Worm (Caenorhabditis elegans): Measurements from ENCODE around the gene flh-2.

flh-2 gene

ce11 chrIII:4932203-4932699, 19.7 kb upstream of the flh-2 start, which contains the start of the genes C26E6.12 and eri-9:
TSS of gene C26E6.12 (minus strand) at chrIII:4932253.
TSS of gene eri-9 (plus strand) at chrIII:4932450.
- TF ChIP-seq peb-1 (tag; optimal IDR thresholded peaks at IDR 0.05) = no peak
- no peak for TF ChIP-seq nhr-129 (tag; optimal IDR thresholded peaks at IDR 0.05)
- no peak for TF ChIP-seq nhr-23 (tag; optimal IDR thresholded peaks at IDR 0.05)
- no peak for TF ChIP-seq nhr-77 (tag; optimal IDR thresholded peaks at IDR 0.05)
- TF ChIP-seq aly-2 (tag; optimal IDR thresholded peaks at IDR 0.05) = no peak
- TF ChIP-seq alr-1 (tag; optimal IDR thresholded peaks at IDR 0.05) = no peak
- TF ChIP-seq blmp-1 (tag; optimal IDR thresholded peaks at IDR 0.05; ENCODE audit: insufficient read depth) = no peak
- no peak for TF ChIP-seq unc-39 (tag; optimal IDR thresholded peaks at IDR 0.05)
- no peak for TF ChIP-seq lsy-2 (tag; optimal IDR thresholded peaks at IDR 0.05)
- no peak for TF ChIP-seq egl-27 (tag; optimal IDR thresholded peaks at IDR 0.05)
- no peak for TF ChIP-seq mdl-1 (tag; optimal IDR thresholded peaks at IDR 0.05)
- TF ChIP-seq nhr-6 (tag; optimal IDR thresholded peaks at IDR 0.05) = no peak
- no peak for TF ChIP-seq elt-3 (tag; optimal IDR thresholded peaks at IDR 0.05)
- no peak for TF ChIP-seq Y55F3AM.14 (GFP tag; optimal IDR thresholded peaks at IDR 0.05)
- no peak for TF ChIP-seq mbf-1 (tag; optimal IDR thresholded peaks at IDR 0.05)

ce11 chrIII:4934896-4935628, 16.9 kb upstream of the flh-2 start, which contains the start of gene mrps-18C:
TSS of gene mrps-18C (plus strand) at chrIII:4935578.
- TF ChIP-seq ceh-82 (tag; optimal IDR thresholded peaks at IDR 0.05) = no peak
- TF ChIP-seq lin-13 (GFP tag; optimal IDR thresholded peaks at IDR 0.05) = no peak
- no peak for TF ChIP-seq snpc-4 (tag; optimal IDR thresholded peaks at IDR 0.05)
- TF ChIP-seq gmeb-1 (tag; optimal IDR thresholded peaks at IDR 0.05) = peak; percentile 50
- TF ChIP-seq lin-11 (tag; optimal IDR thresholded peaks at IDR 0.05) = no peak
- TF ChIP-seq egl-27 (tag; optimal IDR thresholded peaks at IDR 0.05) = no peak
- TF ChIP-seq lsy-2 (tag; optimal IDR thresholded peaks at IDR 0.05) = peak in 1 of 2 experiments; percentile 53
- TF ChIP-seq mab-5 (tag; optimal IDR thresholded peaks at IDR 0.05) = no peak
- TF ChIP-seq unc-55 (GFP tag; optimal IDR thresholded peaks at IDR 0.05) = peak; percentile 52
- no peak for TF ChIP-seq dmd-4 (tag; optimal IDR thresholded peaks at IDR 0.05)
- no peak for TF ChIP-seq nhr-23 (tag; optimal IDR thresholded peaks at IDR 0.05)
- no peak for TF ChIP-seq mbf-1 (tag; optimal IDR thresholded peaks at IDR 0.05)
- peak; percentile 44 for TF ChIP-seq C34F6.9 (tag; optimal IDR thresholded peaks at IDR 0.05)
- no peak for TF ChIP-seq elt-3 (tag; optimal IDR thresholded peaks at IDR 0.05)
- TF ChIP-seq F13H6.1 (tag; optimal IDR thresholded peaks at IDR 0.05) = no peak
- no peak for TF ChIP-seq ztf-1 (GFP tag; conservative IDR thresholded peaks at IDR 0.05)
- no peak for TF ChIP-seq unc-62 (GFP tag; optimal IDR thresholded peaks at IDR 0.05)
- no peak for TF ChIP-seq nhr-12 (tag; optimal IDR thresholded peaks at IDR 0.05)

ce11 chrIII:4937022-4937421, 14.9 kb upstream of the flh-2 start, which contains the start of gene fsn-1:
TSS of gene fsn-1 (plus strand) at chrIII:4937322.
- TF ChIP-seq nhr-77 (tag; optimal IDR thresholded peaks at IDR 0.05) (no peak), sma-9 (GFP tag; optimal IDR thresholded peaks at IDR 0.05) (no peak), sma-9 (tag; optimal IDR thresholded peaks at IDR 0.05) (no peak), mbf-1 (tag; optimal IDR thresholded peaks at IDR 0.05) (no peak), skn-1 (tag; optimal IDR thresholded peaks at IDR 0.05) (no peak), ceh-16 (tag; optimal IDR thresholded peaks at IDR 0.05) (no peak), peb-1 (tag; optimal IDR thresholded peaks at IDR 0.05) (no peak), nhr-6 (tag; optimal IDR thresholded peaks at IDR 0.05) (no peak)

- no peak for TF ChIP-seq zag-1 (tag; optimal IDR thresholded peaks at IDR 0.05)
- no peak for TF ChIP-seq skn-1 (tag; optimal IDR thresholded peaks at IDR 0.05)
- no peak for TF ChIP-seq lin-11 (tag; optimal IDR thresholded peaks at IDR 0.05)
- no peak for TF ChIP-seq nhr-23 (tag; optimal IDR thresholded peaks at IDR 0.05)
- TF ChIP-seq nhr-6 (tag; optimal IDR thresholded peaks at IDR 0.05) = no peak
- TF ChIP-seq unc-62 (GFP tag; optimal IDR thresholded peaks at IDR 0.05) = no peak
- TF ChIP-seq unc-39 (tag; optimal IDR thresholded peaks at IDR 0.05) = no peak
- TF ChIP-seq snpc-4 (tag; optimal IDR thresholded peaks at IDR 0.05) = no peak
- no peak for TF ChIP-seq gmeb-1 (tag; optimal IDR thresholded peaks at IDR 0.05)
Observed at ce11 chrIII:4939267-4939666, 12.7 kb upstream of the flh-2 start, which contains the start of gene rpb-2. TSS of gene rpb-2 (plus strand) at chrIII:4939567.

ce11 chrIII:4944213-4944612, 7.7 kb upstream of the flh-2 start, which contains the start of gene ntl-9:
TSS of gene ntl-9 (plus strand) at chrIII:4944513.
- TF ChIP-seq peb-1 (tag; optimal IDR thresholded peaks at IDR 0.05) = no peak
